Fruit fly (Drosophila melanogaster) S2 (cell line): ENCODE measurements around the gene Usp14.

ENCODE experiments used
- CG8478 ChIP-seq: fragments of >200 bp; optimal IDR thresholded peaks from 2 replicates; lab custom pipeline; 2018
- CTCF ChIP-seq, 2 experiments: fragments of >200 bp; optimal IDR thresholded peaks; 2 replicates each; lab custom pipeline; 2018

DNA sequence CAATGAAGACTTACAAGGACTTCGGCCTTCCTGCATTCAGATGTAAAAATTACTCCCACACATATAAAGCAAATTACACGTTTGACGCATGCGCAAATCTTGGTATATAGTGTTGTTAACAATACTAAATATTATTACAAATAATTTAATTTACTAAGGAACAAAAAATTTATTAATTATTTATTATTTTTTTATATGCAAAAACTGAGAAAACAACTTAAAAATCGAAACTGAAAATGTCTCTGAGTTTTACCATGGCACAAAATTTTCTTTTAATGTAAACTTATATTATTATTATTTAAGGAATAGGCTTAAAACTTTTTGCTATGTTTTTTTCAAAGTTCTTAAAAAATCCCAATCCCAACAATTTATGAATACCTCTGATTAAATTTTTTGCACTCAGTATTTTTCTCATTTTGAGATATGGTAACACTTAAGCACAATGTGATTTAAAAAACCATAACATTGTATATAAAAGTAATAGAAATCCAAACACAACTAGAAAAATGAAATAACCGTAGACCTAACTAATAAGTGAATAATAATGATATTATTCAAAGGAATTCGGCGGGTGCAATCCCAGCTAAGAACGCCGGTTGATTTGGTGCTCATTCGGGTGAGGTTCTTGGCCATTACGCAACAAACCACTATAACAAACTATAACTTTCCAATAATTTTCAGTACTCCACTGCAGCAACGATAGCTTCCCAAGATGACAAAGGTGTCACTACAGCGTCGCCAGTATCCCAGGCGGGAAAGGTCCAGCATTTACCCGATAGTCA lies 17.1 kb upstream of the Usp14 start, which contains the start of the genes Schip1 and Cox10:
- TF ChIP-seq CG8478 (no peak), CTCF (optimal IDR thresholded peaks at IDR 0.05; lab: Kevin White, UChicago) (no peak)
